Fruit fly (Drosophila melanogaster): ENCODE data around the gene CG46270.

dm6 chr3R:10392539-10392919, 35.7 kb downstream of the CG46270 start:
- TF ChIP-seq h (optimal IDR thresholded peaks at IDR 0.05) (no peak), Myc (optimal IDR thresholded peaks at IDR 0.05) (no peak), psq (optimal IDR thresholded peaks at IDR 0.05) (no peak), ttk (optimal IDR thresholded peaks at IDR 0.05) (no peak), insv (optimal IDR thresholded peaks at IDR 0.05) (no peak), Sin3A (optimal IDR thresholded peaks at IDR 0.05) (no peak)
